Worm (Caenorhabditis elegans): Measurements from ENCODE around the gene C50F7.6.

Gene C50F7.6

DNA sequence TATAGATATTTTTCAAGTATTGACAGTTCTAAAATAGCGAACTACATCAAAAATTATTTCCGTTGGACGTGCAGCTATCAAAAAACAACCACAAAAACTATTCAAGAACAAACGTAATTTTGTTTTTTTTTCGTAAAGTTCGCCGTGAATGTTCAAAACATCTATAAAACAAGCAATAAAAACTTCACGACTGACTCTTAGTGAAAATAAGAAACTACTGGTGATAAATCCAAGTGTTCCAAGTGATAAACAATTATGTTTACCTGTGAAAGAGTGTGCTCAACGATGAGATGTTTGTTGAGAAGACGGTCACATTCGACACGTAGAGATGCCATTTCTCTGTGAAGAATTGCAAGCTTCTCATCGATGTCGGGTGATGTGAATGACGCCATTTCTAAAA is at the start of gene C50F7.6:
Gene C50F7.6, minus strand, starts transcription at position 394 of the 400 bp plus-strand sequence.
- no peak for TF ChIP-seq hlh-30 (tag; optimal IDR thresholded peaks at IDR 0.05; ENCODE audit: insufficient read depth)
- no peak for TF ChIP-seq hlh-15 (tag; optimal IDR thresholded peaks at IDR 0.05)
- no peak for TF ChIP-seq nhr-232 (tag; optimal IDR thresholded peaks at IDR 0.05)
- TF ChIP-seq eyg-1 (tag; optimal IDR thresholded peaks at IDR 0.05), result no peak
- no peak for TF ChIP-seq unc-55 (GFP tag; optimal IDR thresholded peaks at IDR 0.05)
- no peak for TF ChIP-seq lin-11 (tag; optimal IDR thresholded peaks at IDR 0.05)
- no peak for TF ChIP-seq ref-2 (tag; optimal IDR thresholded peaks at IDR 0.05)
- no peak for TF ChIP-seq rnt-1 (tag; optimal IDR thresholded peaks at IDR 0.05)
- no peak for TF ChIP-seq ceh-14 (tag; optimal IDR thresholded peaks at IDR 0.05)
- no peak for TF ChIP-seq ceh-19 (GFP tag; optimal IDR thresholded peaks at IDR 0.05)
- no peak for TF ChIP-seq pha-4 (tag; optimal IDR thresholded peaks at IDR 0.05)
- TF ChIP-seq dmd-4 (tag; optimal IDR thresholded peaks at IDR 0.05; ENCODE audit: borderline replicate concordance), result no peak
- TF ChIP-seq zip-5 (tag; optimal IDR thresholded peaks at IDR 0.05), result no peak
- TF ChIP-seq fax-1 (tag; optimal IDR thresholded peaks at IDR 0.05), result no peak
- no peak for TF ChIP-seq ama-1 (optimal IDR thresholded peaks at IDR 0.05)
- no peak for TF ChIP-seq ztf-16 (tag; optimal IDR thresholded peaks at IDR 0.05)

DNA sequence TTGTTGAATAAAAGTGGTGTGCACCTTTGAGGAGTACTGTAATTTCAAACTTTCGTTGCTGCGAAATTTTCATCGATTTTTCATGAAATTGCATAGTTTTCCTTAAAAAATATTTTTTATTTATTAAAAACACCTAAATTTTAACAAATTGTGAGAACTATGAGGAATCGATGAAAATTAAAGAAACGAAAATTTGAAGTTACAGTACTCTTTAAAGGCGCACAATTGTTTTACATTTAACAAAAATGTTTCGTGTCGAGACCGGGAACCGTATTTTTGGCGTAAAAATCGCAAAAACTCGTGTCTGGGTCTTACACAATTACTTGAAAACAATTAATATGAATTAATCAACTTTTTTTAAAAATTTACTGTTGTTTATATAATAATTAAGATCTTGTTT is 47.2 kb upstream of the C50F7.6 start, which contains the start of gene rdl-1:
Gene rdl-1, minus strand, starts transcription at position 101 of the 400 bp plus-strand sequence.
- TF ChIP-seq nhr-232 (tag; optimal IDR thresholded peaks at IDR 0.05) (no peak), ceh-2 (tag; optimal IDR thresholded peaks at IDR 0.05) (no peak), madf-2 (tag; optimal IDR thresholded peaks at IDR 0.05) (no peak), lim-6 (tag; optimal IDR thresholded peaks at IDR 0.05) (no peak), pha-4 (tag; optimal IDR thresholded peaks at IDR 0.05) (no peak), unc-86 (tag; optimal IDR thresholded peaks at IDR 0.05) (no peak)

DNA sequence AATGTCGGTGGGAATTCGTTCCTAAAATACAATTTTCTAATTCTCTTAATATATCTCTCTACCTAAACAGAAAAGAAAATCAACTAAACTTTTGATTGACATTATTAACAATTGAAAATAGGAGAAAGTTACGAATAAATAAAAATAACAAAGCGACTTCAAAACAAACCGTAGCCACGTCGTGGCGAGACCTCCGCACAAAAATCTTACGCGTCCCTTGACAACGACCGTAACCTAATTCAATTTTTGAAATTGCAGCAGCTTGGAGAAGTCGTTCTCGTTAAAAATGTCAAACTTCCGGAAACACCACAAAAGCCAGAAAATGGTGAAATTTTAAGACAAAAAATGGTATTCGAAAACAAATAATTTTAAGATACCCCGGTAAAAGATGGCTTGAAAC is 41.3 kb upstream of the C50F7.6 start:
- no peak for TF ChIP-seq lin-11 (tag; optimal IDR thresholded peaks at IDR 0.05)
- no peak for TF ChIP-seq fkh-6 (tag; optimal IDR thresholded peaks at IDR 0.05)
- TF ChIP-seq ceh-34 (tag; optimal IDR thresholded peaks at IDR 0.05), result no peak
- TF ChIP-seq hlh-13 (GFP tag; optimal IDR thresholded peaks at IDR 0.05), result no peak
- TF ChIP-seq ceh-2 (tag; optimal IDR thresholded peaks at IDR 0.05), result no peak

DNA sequence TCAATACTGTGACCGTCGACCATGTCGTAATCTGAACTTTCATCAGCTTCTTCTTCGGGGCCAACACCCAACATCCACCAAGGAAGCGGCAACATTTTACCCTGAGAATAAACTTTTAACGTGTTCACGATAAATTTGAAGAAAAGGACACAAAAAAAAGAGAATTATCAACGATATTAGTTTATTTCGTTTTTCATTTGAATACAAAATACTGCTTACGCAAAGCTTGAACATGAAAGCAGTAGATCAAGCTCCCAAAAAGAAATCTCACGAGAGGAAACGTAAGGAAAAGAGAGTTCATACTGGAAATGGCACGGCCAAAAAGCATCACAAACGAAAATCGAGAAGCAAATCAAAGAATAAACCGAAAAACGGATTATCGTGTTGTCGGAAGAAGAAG is 40.7 kb upstream of the C50F7.6 start, which contains the start of the genes C46A5.6 and C46A5.1:
Gene C46A5.6, minus strand, starts transcription at position 101 of the 400 bp plus-strand sequence.
Gene C46A5.1, plus strand, starts transcription at position 184 of the 400 bp plus-strand sequence.
- no peak for TF ChIP-seq fkh-10 (GFP tag; optimal IDR thresholded peaks at IDR 0.05)
- no peak for TF ChIP-seq ceh-24 (tag; optimal IDR thresholded peaks at IDR 0.05)
- TF ChIP-seq nfya-1 (tag; optimal IDR thresholded peaks at IDR 0.05), result no peak
- no peak for TF ChIP-seq nhr-11 (tag; optimal IDR thresholded peaks at IDR 0.05)
- TF ChIP-seq ceh-45 (GFP tag; IDR thresholded peaks at IDR 0.05), result no peak
- TF ChIP-seq K02D7.2 (tag; optimal IDR thresholded peaks at IDR 0.05), result no peak
- no peak for TF ChIP-seq pha-2 (tag; optimal IDR thresholded peaks at IDR 0.05)
- TF ChIP-seq C08G9.2 (tag; optimal IDR thresholded peaks at IDR 0.05), result no peak
- no peak for TF ChIP-seq fax-1 (tag; optimal IDR thresholded peaks at IDR 0.05)
- no peak for TF ChIP-seq elt-2 (tag; optimal IDR thresholded peaks at IDR 0.05)
- no peak for TF ChIP-seq hlh-6 (tag; optimal IDR thresholded peaks at IDR 0.05)
- TF ChIP-seq gmeb-2 (tag; optimal IDR thresholded peaks at IDR 0.05), result no peak
- no peak for TF ChIP-seq zip-5 (tag; optimal IDR thresholded peaks at IDR 0.05)
- TF ChIP-seq ceh-34 (tag; optimal IDR thresholded peaks at IDR 0.05), result no peak
- no peak for TF ChIP-seq ceh-48 (tag; optimal IDR thresholded peaks at IDR 0.05)
- TF ChIP-seq ceh-19 (GFP tag; optimal IDR thresholded peaks at IDR 0.05), result no peak
- no peak for TF ChIP-seq hlh-13 (GFP tag; optimal IDR thresholded peaks at IDR 0.05)
- no peak for TF ChIP-seq ceh-31 (tag; optimal IDR thresholded peaks at IDR 0.05)
- no peak for TF ChIP-seq pag-3 (tag; optimal IDR thresholded peaks at IDR 0.05; ENCODE audit: borderline replicate concordance)
- no peak for TF ChIP-seq sox-2 (GFP tag; IDR thresholded peaks at IDR 0.05)

All from whole organism, late embryonic.